Fruit fly (Drosophila melanogaster) whole organism, pupa: ENCODE data around the gene CG17267.

Source experiments
- CG13204 ChIP-seq: fragments of 200-800 bp; sonication (Bioruptor generic); optimal IDR thresholded peaks from 2 replicates; lab custom pipeline; 2018; ENCODE audit warnings: missing biosample characterization, mild to moderate bottlenecking, missing genetic modification characterization, moderate library complexity
- CG34367 ChIP-seq: fragments of 200-800 bp; sonication (Bioruptor generic); optimal IDR thresholded peaks from 2 replicates; lab custom pipeline; 2018; ENCODE audit warnings: missing biosample characterization, mild to moderate bottlenecking, missing genetic modification characterization
- CG4496 ChIP-seq: fragments of 200-800 bp; sonication (Bioruptor generic); IDR thresholded peaks from 3 replicates; pipeline ENCODE4 v1.3.6; 2022; ENCODE audit warnings: missing biosample characterization, missing genetic modification characterization
- CG8301 ChIP-seq: fragments of 200-800 bp; sonication (Bioruptor generic); optimal IDR thresholded peaks from 2 replicates; lab custom pipeline; 2018; ENCODE audit warnings: missing biosample characterization, mild to moderate bottlenecking, missing genetic modification characterization
- CG9948 ChIP-seq: fragments of 200-800 bp; sonication (Bioruptor generic); optimal IDR thresholded peaks from 2 replicates; lab custom pipeline; 2018; ENCODE audit warnings: missing biosample characterization, mild to moderate bottlenecking, missing genetic modification characterization, moderate library complexity
- D1 ChIP-seq: fragments of 200-800 bp; sonication (Bioruptor generic); optimal IDR thresholded peaks from 2 replicates; lab custom pipeline; 2018; ENCODE audit warnings: missing biosample characterization, mild to moderate bottlenecking, missing genetic modification characterization, moderate library complexity
- EcR ChIP-seq: fragments of 200-800 bp; sonication (Bioruptor generic); optimal IDR thresholded peaks from 3 replicates; lab custom pipeline; 2019; ENCODE audit warnings: missing biosample characterization, missing genetic modification characterization, mild to moderate bottlenecking, moderate library complexity, missing genetic modification reagents
- Ets98B ChIP-seq: fragments of 200-800 bp; sonication (Bioruptor generic); IDR thresholded peaks from 2 replicates; pipeline ENCODE4 v1.3.6; 2022; ENCODE audit warnings: missing biosample characterization, missing genetic modification characterization
- Pif1A ChIP-seq: fragments of 200-800 bp; sonication (Bioruptor generic); optimal IDR thresholded peaks from 3 replicates; lab custom pipeline; 2016; ENCODE audit warnings: missing biosample characterization, missing genetic modification characterization
- Pif1B ChIP-seq: fragments of 200-800 bp; sonication (Bioruptor generic); optimal IDR thresholded peaks from 3 replicates; lab custom pipeline; 2016; ENCODE audit warnings: missing biosample characterization, missing genetic modification characterization
- Snoo ChIP-seq: fragments of 200-800 bp; sonication (Bioruptor generic); optimal IDR thresholded peaks from 3 replicates; lab custom pipeline; 2017; ENCODE audit warnings: missing biosample characterization, mild to moderate bottlenecking, missing genetic modification characterization, inconsistent platforms
- fd96Ca ChIP-seq: fragments of 200-800 bp; sonication (Bioruptor generic); IDR thresholded peaks from 3 replicates; pipeline ENCODE4 v1.3.6; 2022; ENCODE audit warnings: missing biosample characterization, missing genetic modification characterization

DNA sequence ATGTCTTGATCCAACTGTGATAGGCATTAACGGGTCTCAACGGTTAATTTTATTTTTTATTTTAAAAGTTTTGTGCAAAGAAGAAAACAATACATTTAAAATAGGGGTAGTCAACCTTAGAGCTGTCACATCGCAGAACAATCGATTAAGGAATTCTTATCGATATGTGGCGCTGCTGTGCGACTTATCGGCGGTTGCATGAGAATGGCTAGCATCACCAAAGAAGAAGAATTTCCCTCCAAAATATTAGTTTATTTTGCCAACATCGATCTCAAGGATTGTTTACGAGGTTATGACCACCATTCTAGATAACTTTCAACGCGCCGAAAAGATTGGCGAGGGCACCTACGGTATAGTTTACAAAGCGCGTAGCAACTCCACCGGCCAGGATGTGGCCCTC, 3.5 kb downstream of the CG17267 start, which contains the start of gene Cdk2:
- TF ChIP-seq CG8301 (tag; lab: Kevin White, UChicago), result no peak
- TF ChIP-seq Pif1A, result no peak
- TF ChIP-seq Pif1B, result no peak
- peak; percentile 49; the same call in 2 of the 3 replicates for TF ChIP-seq CG4496
- TF ChIP-seq CG9948, result no peak
- no peak for TF ChIP-seq CG13204 (GFP tag; lab: Kevin White, UChicago)
- no peak for TF ChIP-seq EcR (GFP tag; lab: Kevin White, UChicago)
- TF ChIP-seq Snoo, result no peak
- TF ChIP-seq CG34367 (tag; lab: Kevin White, UChicago), result no peak
- TF ChIP-seq D1 (tag; lab: Kevin White, UChicago), result no peak
- no peak for TF ChIP-seq Ets98B (GFP tag; lab: Robert Waterston, UW)
- TF ChIP-seq fd96Ca, result no peak
